Worm (Caenorhabditis elegans): ENCODE measurements around the gene gst-27.

DNA sequence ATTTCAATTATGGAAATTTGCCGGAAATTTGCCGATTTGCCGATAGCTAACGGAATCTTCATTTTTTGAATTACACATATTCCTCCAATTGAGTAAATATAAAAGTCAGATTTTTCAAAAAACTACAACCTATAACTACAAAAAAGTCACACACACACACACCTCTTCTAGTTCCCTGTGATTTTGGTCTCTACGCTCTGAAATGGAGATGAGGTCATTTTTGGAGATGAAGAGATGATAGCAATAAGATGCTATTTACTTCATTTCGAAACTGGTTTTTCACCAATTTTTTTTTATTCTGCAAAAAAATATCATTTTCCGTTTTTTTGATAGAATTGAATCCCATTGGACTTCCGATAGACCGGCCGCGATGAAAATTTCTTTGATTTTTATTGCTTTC, 41.3 kb downstream of the gst-27 start, which contains the start of gene Y53F4B.23:
- TF ChIP-seq C04F5.9 (tag; optimal IDR thresholded peaks at IDR 0.05): no peak
- TF ChIP-seq blmp-1 (tag; optimal IDR thresholded peaks at IDR 0.05): no peak
- TF ChIP-seq lin-13 (GFP tag; optimal IDR thresholded peaks at IDR 0.05): no peak
- no peak for TF ChIP-seq lin-39 (tag; optimal IDR thresholded peaks at IDR 0.05)
- no peak for TF ChIP-seq lin-15B (tag; optimal IDR thresholded peaks at IDR 0.05)
- TF ChIP-seq mep-1 (tag; optimal IDR thresholded peaks at IDR 0.05): no peak
- TF ChIP-seq vab-15 (tag; optimal IDR thresholded peaks at IDR 0.05): no peak
